Fruit fly (Drosophila melanogaster) whole organism, embryonic: ENCODE measurements around the gene Mo25.

Source experiments
- C15 ChIP-seq: fragments of 200-800 bp; sonication (Bioruptor generic); IDR thresholded peaks from 3 replicates; pipeline ENCODE4 v1.3.6; 2022; ENCODE audit warnings: missing biosample characterization, missing genetic modification characterization
- CG10431 ChIP-seq: fragments of 200-800 bp; sonication (Bioruptor generic); optimal IDR thresholded peaks from 3 replicates; lab custom pipeline; 2018; ENCODE audit warnings: missing biosample characterization, mild to moderate bottlenecking, missing genetic modification characterization
- CG12219 ChIP-seq: fragments of 200-800 bp; sonication (Bioruptor generic); optimal IDR thresholded peaks from 3 replicates; lab custom pipeline; 2018; ENCODE audit warnings: missing biosample characterization, mild to moderate bottlenecking, missing genetic modification characterization
- CG12236 ChIP-seq: fragments of 200-800 bp; sonication (Bioruptor generic); optimal IDR thresholded peaks from 2 replicates; lab custom pipeline; 2016; ENCODE audit warnings: missing biosample characterization, missing genetic modification characterization
- CG12942 ChIP-seq: fragments of 200-800 bp; sonication (Bioruptor generic); optimal IDR thresholded peaks from 3 replicates; lab custom pipeline; 2016; ENCODE audit warnings: missing biosample characterization, missing genetic modification characterization
- CG15011 ChIP-seq: fragments of 200-800 bp; sonication (Bioruptor generic); optimal IDR thresholded peaks from 3 replicates; lab custom pipeline; 2018; ENCODE audit warnings: missing biosample characterization, mild to moderate bottlenecking, missing genetic modification characterization
- CG16813 ChIP-seq: fragments of 200-800 bp; sonication (Bioruptor generic); IDR thresholded peaks from 3 replicates; pipeline ENCODE4 v1.3.6; 2022; ENCODE audit warnings: missing biosample characterization, missing genetic modification characterization; ENCODE audit not compliant: partially characterized antibody
- CG18011 ChIP-seq: fragments of 200-800 bp; sonication (Bioruptor generic); optimal IDR thresholded peaks from 2 replicates; lab custom pipeline; 2017; ENCODE audit warnings: missing biosample characterization, missing genetic modification characterization, mild to moderate bottlenecking, moderate library complexity, missing genotype
- CG18599 ChIP-seq: fragments of 200-800 bp; sonication (Bioruptor generic); optimal IDR thresholded peaks from 3 replicates; lab custom pipeline; 2017; ENCODE audit warnings: missing biosample characterization, missing genetic modification characterization, mild to moderate bottlenecking, moderate library complexity, missing genetic modification reagents
- CG32767 ChIP-seq: fragments of 200-800 bp; sonication (Bioruptor generic); IDR thresholded peaks from 2 replicates; pipeline ENCODE4 v1.3.6; 2022; ENCODE audit warnings: missing biosample characterization, missing genetic modification characterization
- CG4730 ChIP-seq: fragments of 200-800 bp; sonication (Bioruptor generic); IDR thresholded peaks from 2 replicates; pipeline ENCODE4 v1.3.6; 2022; ENCODE audit warnings: missing biosample characterization, missing genetic modification characterization
- CG5180 ChIP-seq: fragments of 200-800 bp; sonication (Bioruptor generic); optimal IDR thresholded peaks from 3 replicates; lab custom pipeline; 2017; ENCODE audit warnings: missing biosample characterization, missing genetic modification characterization, mild to moderate bottlenecking, moderate library complexity, missing genetic modification reagents
- CG5245 ChIP-seq: fragments of 200-800 bp; sonication (Bioruptor generic); optimal IDR thresholded peaks from 3 replicates; lab custom pipeline; 2016; ENCODE audit warnings: missing biosample characterization, missing genetic modification characterization
- CG6254 ChIP-seq: fragments of 200-800 bp; sonication (Bioruptor generic); optimal IDR thresholded peaks from 3 replicates; lab custom pipeline; 2017; ENCODE audit warnings: mild to moderate bottlenecking, missing biosample characterization, missing genetic modification reagents, missing genetic modification characterization
- CG9609 ChIP-seq: fragments of 200-800 bp; sonication (Bioruptor generic); optimal IDR thresholded peaks from 3 replicates; lab custom pipeline; 2016; ENCODE audit warnings: missing biosample characterization, missing genetic modification characterization
- CG9876 ChIP-seq: fragments of 200-800 bp; sonication (Bioruptor generic); optimal IDR thresholded peaks from 2 replicates; lab custom pipeline; 2016; ENCODE audit warnings: missing biosample characterization, missing genetic modification characterization
- CkIIα-i1 ChIP-seq: fragments of 200-800 bp; sonication (Bioruptor generic); IDR thresholded peaks from 2 replicates; pipeline ENCODE4 v1.3.6; 2022; ENCODE audit warnings: missing biosample characterization, missing genetic modification characterization
- D19B ChIP-seq: fragments of 200-800 bp; sonication (Bioruptor generic); optimal IDR thresholded peaks from 2 replicates; lab custom pipeline; 2017; ENCODE audit warnings: missing biosample characterization, mild to moderate bottlenecking, missing genetic modification characterization
- Dad ChIP-seq: fragments of 200-800 bp; sonication (Bioruptor generic); optimal IDR thresholded peaks from 3 replicates; lab custom pipeline; 2016; ENCODE audit warnings: missing biosample characterization, missing genetic modification characterization
- Dip3 ChIP-seq: fragments of 200-800 bp; sonication (Bioruptor generic); optimal IDR thresholded peaks from 3 replicates; lab custom pipeline; 2016; ENCODE audit warnings: missing biosample characterization, missing genetic modification characterization
- Dll ChIP-seq: fragments of 200-800 bp; sonication (Bioruptor generic); IDR thresholded peaks from 4 replicates; pipeline ENCODE4 v1.3.6; 2022; ENCODE audit warnings: missing biosample characterization, missing genetic modification characterization; ENCODE audit not compliant: partially characterized antibody
- Elba2 ChIP-seq: fragments of 200-800 bp; sonication (Bioruptor generic); optimal IDR thresholded peaks from 3 replicates; lab custom pipeline; 2016; ENCODE audit warnings: missing biosample characterization, missing genetic modification characterization
- Ets97D ChIP-seq: fragments of 200-800 bp; sonication (Bioruptor generic); optimal IDR thresholded peaks from 3 replicates; lab custom pipeline; 2016; ENCODE audit warnings: missing biosample characterization, missing genetic modification characterization
- HmgZ ChIP-seq: fragments of 200-800 bp; sonication (Bioruptor generic); optimal IDR thresholded peaks from 2 replicates; lab custom pipeline; 2018; ENCODE audit warnings: missing biosample characterization, mild to moderate bottlenecking, missing genetic modification characterization
- Hr3 ChIP-seq: fragments of 200-800 bp; sonication (Bioruptor generic); optimal IDR thresholded peaks from 3 replicates; lab custom pipeline; 2016; ENCODE audit warnings: missing biosample characterization, missing genetic modification characterization
- Lim3 ChIP-seq: fragments of 200-800 bp; sonication (Bioruptor generic); IDR thresholded peaks from 2 replicates; pipeline ENCODE4 v1.3.6; 2022; ENCODE audit warnings: missing biosample characterization, missing genetic modification characterization
- Mes4 ChIP-seq: fragments of 200-800 bp; sonication (Bioruptor generic); optimal IDR thresholded peaks from 2 replicates; lab custom pipeline; 2016; ENCODE audit warnings: missing biosample characterization, missing genetic modification characterization
- Nf-YA ChIP-seq: fragments of 200-800 bp; sonication (Bioruptor generic); IDR thresholded peaks from 2 replicates; pipeline ENCODE4 v1.3.6; 2022; ENCODE audit warnings: missing biosample characterization, missing genetic modification characterization
- Side ChIP-seq: fragments of 200-800 bp; sonication (Bioruptor generic); optimal IDR thresholded peaks from 2 replicates; lab custom pipeline; 2016; ENCODE audit warnings: missing biosample characterization, missing genetic modification characterization
- al ChIP-seq: fragments of 200-800 bp; sonication (Bioruptor generic); IDR thresholded peaks from 2 replicates; pipeline ENCODE4 v1.3.6; 2022; ENCODE audit warnings: missing biosample characterization, missing genetic modification characterization
- bcd ChIP-seq: fragments of 200-800 bp; sonication (Bioruptor generic); optimal IDR thresholded peaks from 2 replicates; lab custom pipeline; 2017; ENCODE audit warnings: missing biosample characterization, mild to moderate bottlenecking, missing genetic modification characterization
- bsh ChIP-seq, 2 experiments: fragments of 200-800 bp; sonication (Bioruptor generic); optimal IDR thresholded peaks; 2 replicates each; lab custom pipeline; 2017 to 2018; ENCODE audit warnings: mild to moderate bottlenecking in 2 of 2, missing biosample characterization in 2 of 2, missing genetic modification characterization in 2 of 2, moderate library complexity in 1 of 2
- btn ChIP-seq: fragments of 200-800 bp; sonication (Bioruptor generic); optimal IDR thresholded peaks from 2 replicates; lab custom pipeline; 2016; ENCODE audit warnings: missing biosample characterization, missing genetic modification characterization
- cas ChIP-seq: fragments of 200-800 bp; sonication (Bioruptor generic); IDR thresholded peaks from 2 replicates; pipeline ENCODE4 v1.3.6; 2022; ENCODE audit warnings: missing biosample characterization, missing genetic modification characterization
- chif ChIP-seq, 2 experiments: fragments of 200-800 bp; sonication (Bioruptor generic); optimal IDR thresholded peaks; 3 replicates each; lab custom pipeline; 2016; ENCODE audit warnings: missing biosample characterization in 2 of 2, missing genetic modification characterization in 2 of 2
- ci ChIP-seq: fragments of 200-800 bp; sonication (Bioruptor generic); IDR thresholded peaks from 3 replicates; pipeline ENCODE4 v1.3.6; 2022; ENCODE audit warnings: missing biosample characterization, missing genetic modification characterization
- ems ChIP-seq: fragments of 200-800 bp; sonication (Bioruptor generic); optimal IDR thresholded peaks from 3 replicates; lab custom pipeline; 2016; ENCODE audit warnings: missing biosample characterization, missing genetic modification characterization
- ewg ChIP-seq: fragments of 200-800 bp; sonication (Bioruptor generic); optimal IDR thresholded peaks from 3 replicates; lab custom pipeline; 2017; ENCODE audit warnings: mild to moderate bottlenecking, missing biosample characterization, missing genetic modification reagents, missing genetic modification characterization
- klu ChIP-seq: fragments of 200-800 bp; sonication (Bioruptor generic); IDR thresholded peaks from 2 replicates; pipeline ENCODE4 v1.3.6; 2022; ENCODE audit warnings: missing biosample characterization, missing genetic modification characterization
- nau ChIP-seq: fragments of 200-800 bp; sonication (Bioruptor generic); optimal IDR thresholded peaks from 3 replicates; lab custom pipeline; 2017; ENCODE audit warnings: missing biosample characterization, mild to moderate bottlenecking, missing genetic modification characterization, missing genetic modification reagents
- pho ChIP-seq: fragments of 200-800 bp; sonication (Bioruptor generic); optimal IDR thresholded peaks from 2 replicates; lab custom pipeline; 2016; ENCODE audit warnings: missing biosample characterization, missing genetic modification characterization
- pzg ChIP-seq: fragments of 200-800 bp; sonication (Bioruptor generic); optimal IDR thresholded peaks from 3 replicates; lab custom pipeline; 2018; ENCODE audit warnings: missing biosample characterization, mild to moderate bottlenecking, missing genetic modification characterization, moderate library complexity
- ranshi ChIP-seq: fragments of 200-800 bp; sonication (Bioruptor generic); IDR thresholded peaks from 2 replicates; pipeline ENCODE4 v1.3.6; 2022; ENCODE audit warnings: missing biosample characterization, missing genetic modification characterization
- repo ChIP-seq: fragments of 200-800 bp; sonication (Bioruptor generic); optimal IDR thresholded peaks from 2 replicates; lab custom pipeline; 2016; ENCODE audit warnings: missing biosample characterization, missing genetic modification characterization
- slp2 ChIP-seq: fragments of 200-800 bp; sonication (Bioruptor generic); optimal IDR thresholded peaks from 2 replicates; lab custom pipeline; 2016; ENCODE audit warnings: missing biosample characterization, missing genetic modification characterization
- sna ChIP-seq: fragments of 200-800 bp; sonication (Bioruptor generic); IDR thresholded peaks from 2 replicates; pipeline ENCODE4 v1.3.6; 2022; ENCODE audit warnings: missing biosample characterization, missing genetic modification characterization; ENCODE audit not compliant: partially characterized antibody
- ttk ChIP-seq: fragments of 200-800 bp; sonication (Bioruptor generic); IDR thresholded peaks from 2 replicates; pipeline ENCODE4 v2.1.2; 2022; ENCODE audit warnings: missing biosample characterization, missing genetic modification characterization
- unpg ChIP-seq: fragments of 200-800 bp; sonication (Bioruptor generic); optimal IDR thresholded peaks from 3 replicates; lab custom pipeline; 2018; ENCODE audit warnings: missing biosample characterization, mild to moderate bottlenecking, missing genetic modification characterization, moderate library complexity

Gene Mo25

dm6 chr3L:16661167-16662109 lies 46.2 kb upstream of the Mo25 start, which contains the start of gene Baldspot (continued):
- TF ChIP-seq CG18011 (GFP tag; lab: Kevin White, UChicago), result peak; percentile 10
- TF ChIP-seq CG9876 (GFP tag; lab: Kevin White, UChicago), result no peak
- TF ChIP-seq unpg (GFP tag; lab: Kevin White, UChicago), result peak; percentile 67
- TF ChIP-seq Ets97D (GFP tag; lab: Kevin White, UChicago), result peak; percentile 79
- TF ChIP-seq Side (GFP tag; lab: Kevin White, UChicago), result peak; percentile 89
- peak; percentile 79 for TF ChIP-seq CG15011 (GFP tag; lab: Kevin White, UChicago)
- TF ChIP-seq pho (GFP tag; lab: Kevin White, UChicago), result peak; percentile 52
- peak; percentile 45 for TF ChIP-seq CG12219 (GFP tag; lab: Kevin White, UChicago)
- no peak for TF ChIP-seq Lim3 (GFP tag; lab: Robert Waterston, UW)
- peak; percentile 82 for TF ChIP-seq HmgZ (tag; lab: Kevin White, UChicago)
- peak; percentile 42; the same call in 1 of the 2 replicates for TF ChIP-seq al
- peak; percentile 41 for TF ChIP-seq ewg (GFP tag; lab: Kevin White, UChicago)
- peak; percentile 70 for TF ChIP-seq btn (GFP tag; lab: Kevin White, UChicago)
- peak; percentile 55 for TF ChIP-seq Dip3 (GFP tag; lab: Kevin White, UChicago)
- peak; percentile 43 to 80 for TF ChIP-seq chif (GFP tag; optimal IDR thresholded peaks at IDR 0.05; lab: Kevin White, UChicago)
- TF ChIP-seq repo (GFP tag; lab: Kevin White, UChicago), result peak; percentile 82
- TF ChIP-seq Elba2 (GFP tag; lab: Kevin White, UChicago), result peak; percentile 96
- peak; percentile 47; the same call in 1 of the 2 replicates for TF ChIP-seq Nf-YA (GFP tag; lab: Robert Waterston, UW)
- no peak for TF ChIP-seq ttk (GFP tag; lab: Robert Waterston, UW)
- no peak for TF ChIP-seq CkIIα-i1 (GFP tag; lab: Robert Waterston, UW)
- TF ChIP-seq Dad, result peak; percentile 77
- TF ChIP-seq CG5245 (GFP tag; lab: Kevin White, UChicago), result peak; percentile 66
- peak; percentile 53 for TF ChIP-seq CG9609
- TF ChIP-seq Dll (GFP tag; lab: Robert Waterston, UW), result no peak; the same call in none of the 4 replicates
- TF ChIP-seq Hr3, result no peak
- peak; percentile 60; the same call in 1 of the 2 replicates for TF ChIP-seq sna (GFP tag; lab: Robert Waterston, UW)
- TF ChIP-seq ems, result peak; percentile 65
- peak; percentile 91 for TF ChIP-seq CG18599 (GFP tag; lab: Kevin White, UChicago)
- peak; percentile 73 for TF ChIP-seq CG32767 (GFP tag; lab: Robert Waterston, UW)
- TF ChIP-seq CG4730 (GFP tag; lab: Robert Waterston, UW), result no peak
- peak; percentile 65 for TF ChIP-seq nau (GFP tag; lab: Kevin White, UChicago)
- TF ChIP-seq CG5180 (GFP tag; lab: Kevin White, UChicago), result peak; percentile 71
- TF ChIP-seq Mes4, result peak; percentile 53
- peak; percentile 56; the same call in 1 of the 2 replicates for TF ChIP-seq ranshi
- TF ChIP-seq slp2 (GFP tag; lab: Kevin White, UChicago), result peak; percentile 71
- no peak for TF ChIP-seq CG12236 (GFP tag; lab: Kevin White, UChicago)
- TF ChIP-seq ci (GFP tag; lab: Robert Waterston, UW), result peak; percentile 86
- peak; percentile 86 for TF ChIP-seq D19B (GFP tag; lab: Kevin White, UChicago)
- peak; percentile 65 for TF ChIP-seq CG16813
- peak; percentile 95 for TF ChIP-seq pzg
- peak; percentile 80 for TF ChIP-seq CG6254 (GFP tag; lab: Kevin White, UChicago)
- TF ChIP-seq C15 (GFP tag; lab: Robert Waterston, UW), result 0 out of 3 replicates have a peak, but pooled peaks have one; percentile 30
- TF ChIP-seq bsh (GFP tag; optimal IDR thresholded peaks at IDR 0.05; lab: Kevin White, UChicago), result peak in 1 of 2 experiments; percentile 42
- no peak for TF ChIP-seq CG10431 (GFP tag; lab: Kevin White, UChicago)
- TF ChIP-seq cas, result 0 out of 2 replicates have a peak, but pooled peaks have one; percentile 24
- TF ChIP-seq bcd, result peak; percentile 83
- peak; percentile 19 for TF ChIP-seq CG12942
- TF ChIP-seq klu (GFP tag; lab: Robert Waterston, UW), result peak; percentile 89
